Fruit fly (Drosophila melanogaster): ENCODE results near the gene CkIIalpha-i3.

CkIIalpha-i3 gene

dm6 chr3L:741687-742086 is 31.3 kb upstream of the CkIIalpha-i3 start (continued):
- TF ChIP-seq CG3032 (tag; optimal IDR thresholded peaks at IDR 0.05) (peak; percentile 18), salr (GFP tag; optimal IDR thresholded peaks at IDR 0.05) (peak in 1 of 2 experiments; percentile 63), dac (GFP tag; optimal IDR thresholded peaks at IDR 0.05) (peak; percentile 88), cyc (GFP tag; optimal IDR thresholded peaks at IDR 0.05) (no peak), CG11762 (GFP tag; optimal IDR thresholded peaks at IDR 0.05; ENCODE audit: insufficient read depth) (peak; percentile 41), Lpt (GFP tag; optimal IDR thresholded peaks at IDR 0.05) (peak; percentile 86), CG31627 (GFP tag; optimal IDR thresholded peaks at IDR 0.05) (no peak)

- TF ChIP-seq CG11294 (GFP tag; IDR thresholded peaks at IDR 0.05) = no peak
- no peak for TF ChIP-seq Eip75B (GFP tag; optimal IDR thresholded peaks at IDR 0.05)
- TF ChIP-seq Sox15 (GFP tag; optimal IDR thresholded peaks at IDR 0.05) = no peak
- no peak for TF ChIP-seq dsx (GFP tag; optimal IDR thresholded peaks at IDR 0.05; ENCODE audit: poor library complexity, severe bottlenecking)
- peak; percentile 47 for TF ChIP-seq fkh (GFP tag; optimal IDR thresholded peaks at IDR 0.05)
- TF ChIP-seq CG10631 (GFP tag; optimal IDR thresholded peaks at IDR 0.05) = peak; percentile 35
- TF ChIP-seq acj6 (GFP tag; optimal IDR thresholded peaks at IDR 0.05) = no peak
- TF ChIP-seq pdm3 (GFP tag; optimal IDR thresholded peaks at IDR 0.05) = peak; percentile 26
- peak; percentile 24 for TF ChIP-seq CG31627 (GFP tag; optimal IDR thresholded peaks at IDR 0.05)
- no peak for TF ChIP-seq Eip93F (GFP tag; optimal IDR thresholded peaks at IDR 0.05)
- peak; percentile 82 for TF ChIP-seq svp (GFP tag)
- peak; percentile 12 for TF ChIP-seq Sox14 (GFP tag; optimal IDR thresholded peaks at IDR 0.05)
- peak; percentile 38; the same call in 2 of the 3 replicates for TF ChIP-seq eg (GFP tag; IDR thresholded peaks at IDR 0.05)
- no peak for TF ChIP-seq Lpt (GFP tag; optimal IDR thresholded peaks at IDR 0.05)
- peak; percentile 18 for TF ChIP-seq dac (GFP tag; optimal IDR thresholded peaks at IDR 0.05)
- no peak for TF ChIP-seq CG6792 (GFP tag; optimal IDR thresholded peaks at IDR 0.05)
- no peak; the same call in 1 of the 2 replicates for TF ChIP-seq Gug (GFP tag; IDR thresholded peaks at IDR 0.05)
- TF ChIP-seq Met (GFP tag; optimal IDR thresholded peaks at IDR 0.05) = peak; percentile 42
- no peak for TF ChIP-seq achi (GFP tag; optimal IDR thresholded peaks at IDR 0.05)
- TF ChIP-seq cyc (GFP tag; optimal IDR thresholded peaks at IDR 0.05) = no peak
- no peak for TF ChIP-seq CG15336 (GFP tag; IDR thresholded peaks at IDR 0.05)
- no peak for TF ChIP-seq CG11902 (GFP tag; optimal IDR thresholded peaks at IDR 0.05)
- no peak for TF ChIP-seq CG34406 (GFP tag; optimal IDR thresholded peaks at IDR 0.05)
- peak; percentile 54 for TF ChIP-seq CG1621 (tag; optimal IDR thresholded peaks at IDR 0.05)
- TF ChIP-seq CG8319 (GFP tag; optimal IDR thresholded peaks at IDR 0.05) = no peak
- TF ChIP-seq CG6808 (GFP tag; optimal IDR thresholded peaks at IDR 0.05) = no peak
- TF ChIP-seq CG4318 (GFP tag; optimal IDR thresholded peaks at IDR 0.05) = peak; percentile 6
- TF ChIP-seq CG11762 (GFP tag; optimal IDR thresholded peaks at IDR 0.05; ENCODE audit: insufficient read depth) = no peak
- peak; percentile 31 for TF ChIP-seq CG7368 (GFP tag; optimal IDR thresholded peaks at IDR 0.05)
- peak; percentile 13 for TF ChIP-seq fd59A (GFP tag; optimal IDR thresholded peaks at IDR 0.05)
- TF ChIP-seq CG16779 (tag; optimal IDR thresholded peaks at IDR 0.05) = no peak
- no peak for TF ChIP-seq CG8119 (GFP tag; IDR thresholded peaks at IDR 0.05)
- TF ChIP-seq OdsH (GFP tag; optimal IDR thresholded peaks at IDR 0.05) = no peak
- TF ChIP-seq net (GFP tag; optimal IDR thresholded peaks at IDR 0.05) = peak; percentile 13
- peak; percentile 4 for TF ChIP-seq Ets96B (tag; optimal IDR thresholded peaks at IDR 0.05)
- no peak for TF ChIP-seq topi (GFP tag; optimal IDR thresholded peaks at IDR 0.05)
- no peak for TF ChIP-seq fd85E (GFP tag; optimal IDR thresholded peaks at IDR 0.05)
- peak; percentile 38 for TF ChIP-seq CG3919 (GFP tag; optimal IDR thresholded peaks at IDR 0.05)
- TF ChIP-seq CG10669 (GFP tag; optimal IDR thresholded peaks at IDR 0.05) = peak; percentile 27
- peak; percentile 55 for TF ChIP-seq CG32006 (GFP tag; optimal IDR thresholded peaks at IDR 0.05)
- peak; percentile 32 for TF ChIP-seq Hr39 (GFP tag; optimal IDR thresholded peaks at IDR 0.05)
- TF ChIP-seq salr (GFP tag; optimal IDR thresholded peaks at IDR 0.05) = no peak
- peak; percentile 30 for TF ChIP-seq Hr4 (GFP tag; optimal IDR thresholded peaks at IDR 0.05)
- peak in 1 of 2 experiments; percentile 29 for TF ChIP-seq ss (GFP tag; optimal IDR thresholded peaks at IDR 0.05)
- TF ChIP-seq Sox102F (GFP tag; optimal IDR thresholded peaks at IDR 0.05) = peak; percentile 48
- no peak for TF ChIP-seq CG9139 (GFP tag; optimal IDR thresholded peaks at IDR 0.05)
These were observed 29.1 kb upstream of the CkIIalpha-i3 start for dm6 chr3L:739357-740130.

All from whole organism, prepupa.